Worm (Caenorhabditis elegans) whole organism, L4 larva: Measurements from ENCODE around the gene hlh-4.

Experiments used
- F10B5.3 ChIP-seq: sonication (generic microtip); optimal IDR thresholded peaks from 2 replicates; lab custom pipeline; 2016; ENCODE audit warnings: mild to moderate bottlenecking, missing genetic modification characterization, missing compliant biosample characterization
- F49E8.2 ChIP-seq: sonication (generic microtip); optimal IDR thresholded peaks from 2 replicates; lab custom pipeline; 2016; ENCODE audit warnings: missing compliant biosample characterization, mild to moderate bottlenecking, missing genetic modification characterization, borderline replicate concordance
- Y48G9A.11 ChIP-seq: fragments of 200-800 bp; sonication (Bioruptor generic); IDR thresholded peaks from 2 replicates; pipeline ENCODE4 v1.3.6; 2022; ENCODE audit warnings: missing genetic modification reagents, missing genetic modification characterization, missing compliant biosample characterization
- aly-2 ChIP-seq: sonication (generic microtip); optimal IDR thresholded peaks from 2 replicates; lab custom pipeline; 2018; ENCODE audit warnings: missing biosample characterization, missing genetic modification characterization
- fos-1 ChIP-seq: fragments of 150-350 bp; optimal IDR thresholded peaks from 2 replicates; lab custom pipeline; 2014; ENCODE audit warnings: missing biosample characterization, missing genetic modification characterization
- madf-9 ChIP-seq: fragments of 200-800 bp; sonication (Bioruptor generic); conservative IDR thresholded peaks from 2 replicates; pipeline ENCODE4 v1.3.6; 2022; ENCODE audit warnings: missing genetic modification reagents, missing genetic modification characterization, missing compliant biosample characterization
- mep-1 ChIP-seq: fragments of 150-350 bp; sonication (generic microtip); optimal IDR thresholded peaks from 3 replicates; lab custom pipeline; 2014; ENCODE audit warnings: missing biosample characterization, missing genetic modification characterization
- nhr-11 ChIP-seq: fragments of 150-350 bp; optimal IDR thresholded peaks from 2 replicates; lab custom pipeline; 2014; ENCODE audit warnings: missing biosample characterization, missing genetic modification characterization
- nhr-25 ChIP-seq: sonication (generic microtip); optimal IDR thresholded peaks from 2 replicates; lab custom pipeline; 2017; ENCODE audit warnings: missing genetic modification characterization, mild to moderate bottlenecking, missing compliant biosample characterization, antibody characterized with exemption, moderate library complexity, borderline replicate concordance; ENCODE audit not compliant: insufficient read depth
- nhr-77 ChIP-seq: fragments of 150-350 bp; optimal IDR thresholded peaks from 2 replicates; lab custom pipeline; 2014; ENCODE audit warnings: missing biosample characterization, missing genetic modification characterization
- snpc-1.2 ChIP-seq: fragments of 200-800 bp; sonication (Bioruptor generic); IDR thresholded peaks from 2 replicates; pipeline ENCODE4 v1.3.6; 2022; ENCODE audit warnings: missing genetic modification reagents, missing genetic modification characterization, missing compliant biosample characterization
- snpc-4 ChIP-seq: fragments of 150-350 bp; optimal IDR thresholded peaks from 2 replicates; lab custom pipeline; 2014; ENCODE audit warnings: missing biosample characterization, missing genetic modification characterization
- zip-2 ChIP-seq: fragments of 150-350 bp; optimal IDR thresholded peaks from 2 replicates; lab custom pipeline; 2014; ENCODE audit warnings: missing biosample characterization, missing genetic modification characterization
- ztf-11 ChIP-seq: fragments of 150-350 bp; optimal IDR thresholded peaks from 2 replicates; lab custom pipeline; 2014; ENCODE audit warnings: missing biosample characterization, missing genetic modification characterization

ce11 chrIII:9780254-9780653 lies 41.4 kb upstream of the hlh-4 start, which contains the start of gene sqv-3:
- TF ChIP-seq nhr-11 (tag; lab: Kevin White, UChicago) (no peak), F49E8.2 (no peak), nhr-25 (no peak), snpc-1.2 (GFP tag; lab: Robert Waterston, UW) (no peak), F10B5.3 (tag; lab: Kevin White, UChicago) (no peak), Y48G9A.11 (GFP tag; lab: Robert Waterston, UW) (no peak), aly-2 (tag; lab: Kevin White, UChicago) (no peak), ztf-11 (tag; lab: Kevin White, UChicago) (no peak), zip-2 (tag; lab: Kevin White, UChicago) (no peak), snpc-4 (tag; lab: Kevin White, UChicago) (no peak), madf-9 (GFP tag; lab: Robert Waterston, UW) (no peak), fos-1 (tag; lab: Kevin White, UChicago) (no peak), mep-1 (tag; lab: Kevin White, UChicago) (no peak), nhr-77 (tag; lab: Kevin White, UChicago) (no peak)
